Fruit fly (Drosophila melanogaster) whole organism, pupa: ENCODE data around the gene kkv.

Experiments
- CG12605 ChIP-seq: fragments of 200-800 bp; sonication (Bioruptor generic); IDR thresholded peaks from 2 replicates; pipeline ENCODE4 v1.3.6; 2022; ENCODE audit warnings: missing biosample characterization, missing genetic modification characterization
- CG13204 ChIP-seq: fragments of 200-800 bp; sonication (Bioruptor generic); optimal IDR thresholded peaks from 2 replicates; lab custom pipeline; 2018; ENCODE audit warnings: missing biosample characterization, mild to moderate bottlenecking, missing genetic modification characterization, moderate library complexity
- CG15710 ChIP-seq: fragments of 200-800 bp; sonication (Bioruptor generic); optimal IDR thresholded peaks from 2 replicates; lab custom pipeline; 2018; ENCODE audit warnings: missing biosample characterization, mild to moderate bottlenecking, missing genetic modification characterization, moderate library complexity
- CG32121 ChIP-seq: fragments of 200-800 bp; sonication (Bioruptor generic); IDR thresholded peaks from 2 replicates; pipeline ENCODE4 v1.3.6; 2022; ENCODE audit warnings: missing biosample characterization, missing genetic modification characterization
- CG34367 ChIP-seq: fragments of 200-800 bp; sonication (Bioruptor generic); optimal IDR thresholded peaks from 2 replicates; lab custom pipeline; 2018; ENCODE audit warnings: missing biosample characterization, mild to moderate bottlenecking, missing genetic modification characterization
- EcR ChIP-seq: fragments of 200-800 bp; sonication (Bioruptor generic); optimal IDR thresholded peaks from 3 replicates; lab custom pipeline; 2019; ENCODE audit warnings: missing biosample characterization, missing genetic modification characterization, mild to moderate bottlenecking, moderate library complexity, missing genetic modification reagents
- Ets98B ChIP-seq: fragments of 200-800 bp; sonication (Bioruptor generic); IDR thresholded peaks from 2 replicates; pipeline ENCODE4 v1.3.6; 2022; ENCODE audit warnings: missing biosample characterization, missing genetic modification characterization
- Pif1A ChIP-seq: fragments of 200-800 bp; sonication (Bioruptor generic); optimal IDR thresholded peaks from 3 replicates; lab custom pipeline; 2016; ENCODE audit warnings: missing biosample characterization, missing genetic modification characterization

DNA sequence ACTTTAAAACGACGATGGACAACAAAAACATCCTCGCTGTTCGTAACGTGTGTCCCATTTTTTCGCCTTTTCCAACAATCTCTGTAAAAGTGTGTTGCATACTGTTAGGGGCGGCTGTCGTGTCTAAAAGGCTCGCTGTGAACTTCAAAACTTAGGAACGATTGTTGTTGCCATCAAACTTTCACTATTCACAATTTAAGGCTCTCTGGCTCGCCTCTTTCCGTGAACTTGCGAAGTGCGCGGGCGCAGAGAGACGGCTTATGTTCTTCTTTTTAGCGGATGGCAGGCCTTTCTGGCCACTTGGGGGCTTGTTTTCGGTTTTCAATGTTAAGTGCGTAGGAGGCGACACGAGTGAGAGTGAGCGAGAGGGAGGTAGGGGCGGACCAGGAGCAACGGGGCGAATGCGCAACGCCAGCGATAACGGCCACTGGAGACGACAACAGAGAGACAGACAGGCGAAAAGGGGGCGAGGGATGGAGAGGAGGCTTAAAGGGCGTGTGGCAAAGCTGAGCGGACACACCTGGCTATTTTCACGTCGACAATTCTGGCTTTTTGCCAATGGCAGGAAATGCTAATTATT, 42.2 kb downstream of the kkv start, which contains the start of gene mtd:
- no peak for TF ChIP-seq EcR (GFP tag; lab: Kevin White, UChicago)
- no peak for TF ChIP-seq CG32121 (GFP tag; lab: Robert Waterston, UW)
- TF ChIP-seq Ets98B (GFP tag; lab: Robert Waterston, UW), result no peak
- TF ChIP-seq CG12605 (GFP tag; lab: Robert Waterston, UW), result no peak
- TF ChIP-seq Pif1A, result no peak
- TF ChIP-seq CG34367, result no peak
- no peak for TF ChIP-seq CG13204 (GFP tag; lab: Kevin White, UChicago)
- no peak for TF ChIP-seq CG15710 (tag; lab: Kevin White, UChicago)
